Fruit fly (Drosophila melanogaster) whole organism, adult: ENCODE data around the gene CG14015.

ENCODE experiments used
- CG12768 ChIP-seq: fragments of 200-800 bp; sonication (Bioruptor generic); optimal IDR thresholded peaks from 2 replicates; lab custom pipeline; 2017; ENCODE audit warnings: missing biosample characterization, missing genetic modification characterization, mild to moderate bottlenecking, moderate library complexity, missing genetic modification reagents
- CG7045 ChIP-seq: fragments of 200-800 bp; sonication (Bioruptor generic); optimal IDR thresholded peaks from 2 replicates; lab custom pipeline; 2017; ENCODE audit warnings: missing biosample characterization, mild to moderate bottlenecking, missing genetic modification characterization
- CG7101 ChIP-seq: fragments of 200-800 bp; sonication (Bioruptor generic); optimal IDR thresholded peaks from 2 replicates; lab custom pipeline; 2018; ENCODE audit warnings: missing biosample characterization, mild to moderate bottlenecking, missing genetic modification characterization, moderate library complexity
- Clk ChIP-seq: fragments of 200-800 bp; sonication (Bioruptor generic); optimal IDR thresholded peaks from 2 replicates; lab custom pipeline; 2017; ENCODE audit warnings: missing biosample characterization, missing genetic modification characterization
- Crg-1 ChIP-seq: fragments of 200-800 bp; sonication (Bioruptor generic); optimal IDR thresholded peaks from 2 replicates; lab custom pipeline; 2016; ENCODE audit warnings: missing biosample characterization, missing genetic modification characterization
- Hr96 ChIP-seq: fragments of 200-800 bp; sonication (Bioruptor generic); optimal IDR thresholded peaks from 2 replicates; lab custom pipeline; 2016; ENCODE audit warnings: missing biosample characterization, missing genetic modification characterization
- bab1 ChIP-seq: fragments of 200-800 bp; sonication (Bioruptor generic); optimal IDR thresholded peaks from 3 replicates; lab custom pipeline; 2019; ENCODE audit warnings: missing biosample characterization, mild to moderate bottlenecking, missing genetic modification characterization, moderate library complexity
- cnc ChIP-seq, 2 experiments: fragments of >200 bp; optimal IDR thresholded peaks; 2 replicates each; lab custom pipeline; 2017
- kay ChIP-seq: fragments of 200-800 bp; sonication (Bioruptor generic); peaks from one replicate; lab custom pipeline; 2016; ENCODE audit warnings: missing biosample characterization, missing genetic modification characterization, borderline replicate concordance
- toe ChIP-seq: fragments of 200-800 bp; sonication (Bioruptor generic); optimal IDR thresholded peaks from 2 replicates; lab custom pipeline; 2016; ENCODE audit warnings: missing biosample characterization, missing genetic modification characterization

dm6 chr2L:5537063-5537462, 1.9 kb downstream of the CG14015 start:
- TF ChIP-seq bab1 (GFP tag; lab: Kevin White, UChicago) (no peak), CG7101 (no peak), Clk (no peak), cnc (optimal IDR thresholded peaks at IDR 0.05; lab: Kevin White, UChicago) (no peak), Hr96 (GFP tag; lab: Kevin White, UChicago) (no peak), kay (GFP tag; lab: Kevin White, UChicago) (no peak), toe (GFP tag; lab: Kevin White, UChicago) (no peak), CG7045 (GFP tag; lab: Kevin White, UChicago) (no peak), Crg-1 (GFP tag; lab: Kevin White, UChicago) (no peak), CG12768 (GFP tag; lab: Kevin White, UChicago) (no peak)
